Worm (Caenorhabditis elegans): ENCODE data around the gene Y56A3A.31.
A peak's percentile ranks its signal among the peaks of the same experiment; 100 is the strongest.

Gene Y56A3A.31

ce11 chrIII:12009764-12010163 is 35.5 kb downstream of the Y56A3A.31 start (continued):
- no peak for TF ChIP-seq unc-86 (tag; optimal IDR thresholded peaks at IDR 0.05)

- TF ChIP-seq dpl-1 (GFP tag; optimal IDR thresholded peaks at IDR 0.05) = peak in 1 of 3 experiments; percentile 13
- TF ChIP-seq grh-1 (GFP tag; IDR thresholded peaks at IDR 0.05) = peak; percentile 58
- peak; percentile 39 for TF ChIP-seq blmp-1 (tag; optimal IDR thresholded peaks at IDR 0.05)
- TF ChIP-seq nhr-237 (tag; optimal IDR thresholded peaks at IDR 0.05) = no peak
- TF ChIP-seq lir-3 (tag; optimal IDR thresholded peaks at IDR 0.05; ENCODE audit: poor library complexity) = no peak
- TF ChIP-seq ceh-88 (GFP tag; IDR thresholded peaks at IDR 0.05) = no peak
- no peak for TF ChIP-seq tlp-1 (tag; optimal IDR thresholded peaks at IDR 0.05)
- peak; percentile 20 for TF ChIP-seq snu-23 (GFP tag; optimal IDR thresholded peaks at IDR 0.05)
- no peak for TF ChIP-seq elt-2 (tag; optimal IDR thresholded peaks at IDR 0.05)
- TF ChIP-seq efl-1 (optimal IDR thresholded peaks at IDR 0.05) = no peak
- peak in 1 of 2 experiments; percentile 60 for TF ChIP-seq efl-1 (GFP tag; optimal IDR thresholded peaks at IDR 0.05 in 1 of 2)
- TF ChIP-seq nhr-71 (tag; optimal IDR thresholded peaks at IDR 0.05) = peak; percentile 13
- no peak for TF ChIP-seq ceh-90 (tag; optimal IDR thresholded peaks at IDR 0.05)
- peak in 1 of 2 experiments; percentile 9 for TF ChIP-seq lin-35 (GFP tag; optimal IDR thresholded peaks at IDR 0.05)
- peak; percentile 55 for TF ChIP-seq lin-14 (GFP tag; optimal IDR thresholded peaks at IDR 0.05)
- peak; percentile 85 for TF ChIP-seq nhr-85 (tag)
- peak; percentile 4 for TF ChIP-seq skn-1 (tag; optimal IDR thresholded peaks at IDR 0.05)
- no peak for TF ChIP-seq C04F5.9 (tag; optimal IDR thresholded peaks at IDR 0.05)
- no peak for TF ChIP-seq pag-3 (tag; optimal IDR thresholded peaks at IDR 0.05; ENCODE audit: borderline replicate concordance, insufficient read depth)
Measured at ce11 chrIII:12013054-12013453, 38.8 kb downstream of the Y56A3A.31 start.

ce11 chrIII:12013718-12014117 is 39.4 kb downstream of the Y56A3A.31 start:
- TF ChIP-seq hlh-4 (tag; optimal IDR thresholded peaks at IDR 0.05) = no peak
- no peak for TF ChIP-seq unc-130 (tag; optimal IDR thresholded peaks at IDR 0.05)
- TF ChIP-seq snu-23 (GFP tag; optimal IDR thresholded peaks at IDR 0.05) = no peak
- TF ChIP-seq efl-1 (optimal IDR thresholded peaks at IDR 0.05) = no peak
- TF ChIP-seq efl-1 (GFP tag; optimal IDR thresholded peaks at IDR 0.05 in 1 of 2) = peak in 1 of 2 experiments; percentile 7
- no peak for TF ChIP-seq fkh-10 (GFP tag; optimal IDR thresholded peaks at IDR 0.05)
- TF ChIP-seq ceh-90 (tag; optimal IDR thresholded peaks at IDR 0.05) = no peak
- no peak for TF ChIP-seq C16A3.4 (tag; optimal IDR thresholded peaks at IDR 0.05)

ce11 chrIII:12014503-12014902 is 40.2 kb downstream of the Y56A3A.31 start:
- TF ChIP-seq pag-3 (tag; optimal IDR thresholded peaks at IDR 0.05; ENCODE audit: borderline replicate concordance, insufficient read depth) = no peak
- no peak for TF ChIP-seq dsc-1 (tag; optimal IDR thresholded peaks at IDR 0.05)
- TF ChIP-seq pax-3 (tag; optimal IDR thresholded peaks at IDR 0.05) = no peak
- TF ChIP-seq lin-35 (GFP tag; optimal IDR thresholded peaks at IDR 0.05) = peak in 1 of 2 experiments; percentile 38
- TF ChIP-seq unc-86 (tag; optimal IDR thresholded peaks at IDR 0.05) = no peak
- no peak for TF ChIP-seq unc-98 (GFP tag; IDR thresholded peaks at IDR 0.05)
- no peak for TF ChIP-seq swsn-7 (tag; optimal IDR thresholded peaks at IDR 0.05)
- TF ChIP-seq rnt-1 (tag; optimal IDR thresholded peaks at IDR 0.05) = no peak
- TF ChIP-seq dpl-1 (GFP tag; optimal IDR thresholded peaks at IDR 0.05) = no peak
- no peak for TF ChIP-seq ceh-90 (tag; optimal IDR thresholded peaks at IDR 0.05)
- TF ChIP-seq lin-39 (tag; optimal IDR thresholded peaks at IDR 0.05) = no peak
- no peak for TF ChIP-seq nhr-77 (tag; optimal IDR thresholded peaks at IDR 0.05)
- no peak for TF ChIP-seq elt-2 (tag; optimal IDR thresholded peaks at IDR 0.05)
- no peak for TF ChIP-seq pqm-1 (tag; optimal IDR thresholded peaks at IDR 0.05)
- TF ChIP-seq snpc-4 (tag; optimal IDR thresholded peaks at IDR 0.05) = no peak
- peak; percentile 35 for TF ChIP-seq lin-14 (GFP tag; optimal IDR thresholded peaks at IDR 0.05)
- TF ChIP-seq isw-1 (GFP tag; IDR thresholded peaks at IDR 0.05) = no peak
- no peak for TF ChIP-seq alr-1 (tag; optimal IDR thresholded peaks at IDR 0.05; ENCODE audit: borderline replicate concordance)
- TF ChIP-seq ceh-82 (tag; optimal IDR thresholded peaks at IDR 0.05) = no peak
- TF ChIP-seq lsy-2 (tag; optimal IDR thresholded peaks at IDR 0.05) = peak in 1 of 2 experiments; percentile 55
- TF ChIP-seq skn-1 (tag; optimal IDR thresholded peaks at IDR 0.05) = no peak
- no peak for TF ChIP-seq aha-1 (tag; optimal IDR thresholded peaks at IDR 0.05)
- TF ChIP-seq fkh-10 (GFP tag; optimal IDR thresholded peaks at IDR 0.05) = no peak
- TF ChIP-seq nhr-47 (tag; optimal IDR thresholded peaks at IDR 0.05) = no peak
- no peak for TF ChIP-seq ceh-63 (GFP tag; optimal IDR thresholded peaks at IDR 0.05)
- TF ChIP-seq zag-1 (tag; optimal IDR thresholded peaks at IDR 0.05) = no peak
- TF ChIP-seq efl-1 (optimal IDR thresholded peaks at IDR 0.05) = no peak
- peak in 1 of 2 experiments; percentile 75 for TF ChIP-seq efl-1 (GFP tag; optimal IDR thresholded peaks at IDR 0.05 in 1 of 2)
- TF ChIP-seq fkh-4 (tag; optimal IDR thresholded peaks at IDR 0.05; ENCODE audit: borderline replicate concordance) = no peak
- TF ChIP-seq mep-1 (tag; optimal IDR thresholded peaks at IDR 0.05) = no peak
- peak; percentile 65 for TF ChIP-seq grh-1 (GFP tag; IDR thresholded peaks at IDR 0.05)
- no peak for TF ChIP-seq tbx-2 (tag; optimal IDR thresholded peaks at IDR 0.05)
- TF ChIP-seq nhr-20 (tag; optimal IDR thresholded peaks at IDR 0.05) = peak; percentile 28
- TF ChIP-seq aly-2 (tag; optimal IDR thresholded peaks at IDR 0.05) = no peak
